Worm (Caenorhabditis elegans) whole organism, young adult: Measurements from ENCODE around the gene clec-173.
A peak's percentile ranks its signal among the peaks of the same experiment; 100 is the strongest.

Source experiments
- B0019.2 ChIP-seq: fragments of 200-800 bp; sonication (Bioruptor generic); conservative IDR thresholded peaks from 2 replicates; pipeline ENCODE4 v1.3.6; 2022; ENCODE audit warnings: missing genetic modification reagents, missing genetic modification characterization, missing compliant biosample characterization
- C06A6.2 ChIP-seq: fragments of 200-800 bp; sonication (Bioruptor generic); conservative IDR thresholded peaks from 2 replicates; pipeline ENCODE4 v1.3.6; 2022; ENCODE audit warnings: missing genetic modification characterization, missing compliant biosample characterization
- C17E4.6 ChIP-seq: fragments of 200-800 bp; sonication (Bioruptor generic); IDR thresholded peaks from 2 replicates; pipeline ENCODE4 v1.3.6; 2022; ENCODE audit warnings: missing genetic modification reagents, missing genetic modification characterization, missing compliant biosample characterization
- F57C9.4 ChIP-seq: sonication (generic microtip); optimal IDR thresholded peaks from 2 replicates; lab custom pipeline; 2017; ENCODE audit warnings: mild to moderate bottlenecking, missing genetic modification characterization, missing compliant biosample characterization
- Y53F4B.3 ChIP-seq: fragments of 200-800 bp; sonication (Bioruptor generic); IDR thresholded peaks from 2 replicates; pipeline ENCODE4 v1.3.6; 2022; ENCODE audit warnings: missing genetic modification reagents, missing genetic modification characterization, missing compliant biosample characterization
- Y53G8AR.9 ChIP-seq: fragments of 200-800 bp; sonication (Bioruptor generic); conservative IDR thresholded peaks from 2 replicates; pipeline ENCODE4 v1.3.6; 2022; ENCODE audit warnings: missing genetic modification reagents, missing genetic modification characterization, missing compliant biosample characterization
- Y67H2A.10 ChIP-seq: fragments of 200-800 bp; sonication (Bioruptor generic); conservative IDR thresholded peaks from 2 replicates; pipeline ENCODE4 v1.3.6; 2022; ENCODE audit warnings: missing genetic modification reagents, missing genetic modification characterization, missing compliant biosample characterization
- Y95B8A.8 ChIP-seq: fragments of 200-800 bp; sonication (Bioruptor generic); IDR thresholded peaks from 2 replicates; pipeline ENCODE4 v1.3.6; 2022; ENCODE audit warnings: missing genetic modification reagents, missing genetic modification characterization, missing compliant biosample characterization
- ZK185.1 ChIP-seq: sonication (generic microtip); optimal IDR thresholded peaks from 2 replicates; lab custom pipeline; 2016; ENCODE audit warnings: mild to moderate bottlenecking, missing genetic modification characterization, missing compliant biosample characterization; ENCODE audit not compliant: poor library complexity, severe bottlenecking
- athp-1 ChIP-seq: sonication (generic microtip); optimal IDR thresholded peaks from 2 replicates; lab custom pipeline; 2017; ENCODE audit warnings: mild to moderate bottlenecking, missing genetic modification characterization, missing compliant biosample characterization
- attf-3 ChIP-seq: fragments of 200-800 bp; sonication (Bioruptor generic); conservative IDR thresholded peaks from 2 replicates; pipeline ENCODE4 v1.3.6; 2022; ENCODE audit warnings: missing genetic modification reagents, missing genetic modification characterization, missing compliant biosample characterization
- attf-5 ChIP-seq: fragments of 200-800 bp; sonication (Bioruptor generic); optimal IDR thresholded peaks from 2 replicates; lab custom pipeline; 2018; ENCODE audit warnings: mild to moderate bottlenecking, missing genetic modification characterization, missing compliant biosample characterization
- attf-6 ChIP-seq: fragments of 200-800 bp; sonication (Bioruptor generic); IDR thresholded peaks from 2 replicates; pipeline ENCODE4 v1.3.6; 2022; ENCODE audit warnings: missing genetic modification reagents, missing genetic modification characterization, missing compliant biosample characterization
- bed-1 ChIP-seq: fragments of 200-800 bp; sonication (Bioruptor generic); IDR thresholded peaks from 2 replicates; pipeline ENCODE4 v1.3.6; 2022; ENCODE audit warnings: missing genetic modification reagents, missing genetic modification characterization, missing compliant biosample characterization
- ceh-100 ChIP-seq: fragments of 200-800 bp; sonication (Bioruptor generic); IDR thresholded peaks from 2 replicates; pipeline ENCODE4 v1.3.6; 2022; ENCODE audit warnings: missing genetic modification reagents, missing genetic modification characterization, missing compliant biosample characterization
- ceh-91 ChIP-seq: fragments of 200-800 bp; sonication (Bioruptor generic); IDR thresholded peaks from 2 replicates; pipeline ENCODE4 v1.3.6; 2022; ENCODE audit warnings: missing genetic modification reagents, missing genetic modification characterization, missing compliant biosample characterization
- efl-1 ChIP-seq: fragments of 150-350 bp; optimal IDR thresholded peaks from 2 replicates; lab custom pipeline; 2014; ENCODE audit warnings: missing biosample characterization, missing genetic modification reagents, missing genetic modification characterization
- egl-44 ChIP-seq: fragments of 200-800 bp; sonication (Bioruptor generic); IDR thresholded peaks from 2 replicates; pipeline ENCODE4 v1.3.6; 2022; ENCODE audit warnings: missing genetic modification reagents, missing genetic modification characterization, missing compliant biosample characterization
- egrh-3 ChIP-seq: fragments of 200-800 bp; sonication (Bioruptor generic); IDR thresholded peaks from 2 replicates; pipeline ENCODE4 v1.3.6; 2022; ENCODE audit warnings: missing genetic modification reagents, missing genetic modification characterization, missing compliant biosample characterization
- ekl-4 ChIP-seq: fragments of 200-800 bp; sonication (Bioruptor generic); IDR thresholded peaks from 2 replicates; pipeline ENCODE4 v1.3.6; 2022; ENCODE audit warnings: missing genetic modification reagents, missing genetic modification characterization, missing compliant biosample characterization
- him-1 ChIP-seq: sonication (generic microtip); optimal IDR thresholded peaks from 2 replicates; lab custom pipeline; 2016; ENCODE audit warnings: missing genotype, missing genetic modification reagents, missing genetic modification characterization, missing compliant biosample characterization
- hmg-1.2 ChIP-seq: fragments of 200-800 bp; sonication (Bioruptor generic); IDR thresholded peaks from 2 replicates; pipeline ENCODE4 v1.3.6; 2022; ENCODE audit warnings: missing genetic modification reagents, missing genetic modification characterization, missing compliant biosample characterization
- let-526 ChIP-seq: fragments of 200-800 bp; sonication (Bioruptor generic); IDR thresholded peaks from 2 replicates; pipeline ENCODE4 v1.3.6; 2022; ENCODE audit warnings: missing genetic modification reagents, missing genetic modification characterization, missing compliant biosample characterization
- let-607 ChIP-seq, 2 experiments: fragments of 200-800 bp in 1 of 2; sonication (Bioruptor generic) in 1 of 2; sonication (generic microtip) in 1 of 2; optimal IDR thresholded peaks; 2 replicates each; lab custom pipeline; 2016 to 2018; ENCODE audit warnings: mild to moderate bottlenecking in 2 of 2, missing compliant biosample characterization in 2 of 2, missing genetic modification characterization in 2 of 2, moderate library complexity in 2 of 2, missing genotype in 1 of 2
- lin-26 ChIP-seq: fragments of 200-800 bp; sonication (Bioruptor generic); IDR thresholded peaks from 2 replicates; pipeline ENCODE4 v1.3.6; 2022; ENCODE audit warnings: missing genetic modification reagents, missing genetic modification characterization, missing compliant biosample characterization
- lin-35 ChIP-seq, 3 experiments: fragments of 150-350 bp in 2 of 3; sonication (generic microtip) in 1 of 3; optimal IDR thresholded peaks; 2 replicates each; lab custom pipeline; 2014 to 2018; ENCODE audit warnings: missing biosample characterization in 3 of 3, missing genetic modification characterization in 3 of 3, missing genetic modification reagents in 3 of 3
- lin-40 ChIP-seq: sonication (generic microtip); optimal IDR thresholded peaks from 2 replicates; lab custom pipeline; 2016; ENCODE audit warnings: missing genetic modification characterization, mild to moderate bottlenecking, missing compliant biosample characterization, missing genotype, missing genetic modification reagents
- lin-54 ChIP-seq: fragments of 200-800 bp; sonication (Bioruptor generic); optimal IDR thresholded peaks from 2 replicates; lab custom pipeline; 2018; ENCODE audit warnings: mild to moderate bottlenecking, missing genetic modification characterization, missing compliant biosample characterization
- lir-1 ChIP-seq: fragments of 200-800 bp; sonication (Bioruptor generic); conservative IDR thresholded peaks from 2 replicates; pipeline ENCODE4 v1.3.6; 2022; ENCODE audit warnings: missing genetic modification reagents, missing genetic modification characterization, missing compliant biosample characterization
- lsl-1 ChIP-seq: fragments of 200-800 bp; sonication (Bioruptor generic); optimal IDR thresholded peaks from 2 replicates; lab custom pipeline; 2018; ENCODE audit warnings: mild to moderate bottlenecking, missing genetic modification characterization, moderate library complexity, missing compliant biosample characterization
- madf-10 ChIP-seq: sonication (generic microtip); optimal IDR thresholded peaks from 2 replicates; lab custom pipeline; 2016; ENCODE audit warnings: mild to moderate bottlenecking, missing genetic modification characterization, missing compliant biosample characterization
- madf-6 ChIP-seq: fragments of 200-800 bp; sonication (Bioruptor generic); IDR thresholded peaks from 2 replicates; pipeline ENCODE4 v1.3.6; 2022; ENCODE audit warnings: missing genetic modification reagents, missing genetic modification characterization, missing compliant biosample characterization
- nfyb-1 ChIP-seq: fragments of 200-800 bp; sonication (Bioruptor generic); IDR thresholded peaks from 2 replicates; pipeline ENCODE4 v1.3.6; 2022; ENCODE audit warnings: missing genetic modification reagents, missing genetic modification characterization, missing compliant biosample characterization
- nhr-120 ChIP-seq: fragments of 200-800 bp; sonication (Bioruptor generic); IDR thresholded peaks from 2 replicates; pipeline ENCODE4 v1.3.6; 2022; ENCODE audit warnings: missing genetic modification characterization, missing compliant biosample characterization
- nhr-80 ChIP-seq: sonication (generic microtip); optimal IDR thresholded peaks from 2 replicates; lab custom pipeline; 2016; ENCODE audit warnings: missing genetic modification characterization, missing compliant biosample characterization
- nhr-90 ChIP-seq: sonication (generic microtip); optimal IDR thresholded peaks from 2 replicates; lab custom pipeline; 2016; ENCODE audit warnings: missing genotype, mild to moderate bottlenecking, missing genetic modification characterization, missing compliant biosample characterization
- pbrm-1 ChIP-seq: fragments of 200-800 bp; sonication (Bioruptor generic); IDR thresholded peaks from 2 replicates; pipeline ENCODE4 v1.3.6; 2022; ENCODE audit warnings: missing genetic modification reagents, missing genetic modification characterization, missing compliant biosample characterization
- rcor-1 ChIP-seq: fragments of 200-800 bp; sonication (Bioruptor generic); IDR thresholded peaks from 2 replicates; pipeline ENCODE4 v1.3.6; 2022; ENCODE audit warnings: missing genetic modification reagents, missing genetic modification characterization, missing compliant biosample characterization
- repo-1 ChIP-seq: sonication (generic microtip); optimal IDR thresholded peaks from 2 replicates; lab custom pipeline; 2017; ENCODE audit warnings: mild to moderate bottlenecking, missing genetic modification characterization, missing compliant biosample characterization
- sea-2 ChIP-seq: fragments of 200-800 bp; sonication (Bioruptor generic); IDR thresholded peaks from 2 replicates; pipeline ENCODE4 v1.3.6; 2022; ENCODE audit warnings: missing genetic modification characterization, missing compliant biosample characterization
- ztf-26 ChIP-seq: sonication (generic microtip); optimal IDR thresholded peaks from 2 replicates; lab custom pipeline; 2017; ENCODE audit warnings: missing genetic modification characterization, missing compliant biosample characterization
- ztf-28 ChIP-seq: fragments of 200-800 bp; sonication (Bioruptor generic); IDR thresholded peaks from 2 replicates; pipeline ENCODE4 v1.3.6; 2022; ENCODE audit warnings: missing genetic modification reagents, missing genetic modification characterization, missing compliant biosample characterization

Gene clec-173

ce11 chrIV:3313311-3313710 is 45.8 kb upstream of the clec-173 start (continued):
- peak; percentile 93 for TF ChIP-seq lir-1 (GFP tag; lab: Robert Waterston, UW)
- TF ChIP-seq nhr-120 (GFP tag; lab: Robert Waterston, UW): peak; percentile 92
- TF ChIP-seq ZK185.1 (tag; lab: Kevin White, UChicago): peak; percentile 39
- peak; percentile 98 for TF ChIP-seq nfyb-1 (GFP tag; lab: Robert Waterston, UW)
- TF ChIP-seq attf-5: peak; percentile 78
- TF ChIP-seq lin-35 (GFP tag; optimal IDR thresholded peaks at IDR 0.05; lab: Kevin White, UChicago): peak in 1 of 3 experiments; percentile 68
- peak; percentile 88 for TF ChIP-seq Y67H2A.10
- peak; percentile 85 for TF ChIP-seq attf-6 (GFP tag; lab: Robert Waterston, UW)
- TF ChIP-seq ztf-26 (tag; lab: Kevin White, UChicago): peak; percentile 82
- TF ChIP-seq ztf-28: peak; percentile 97
- TF ChIP-seq let-607 (tag; optimal IDR thresholded peaks at IDR 0.05; lab: Kevin White, UChicago): peak; percentile 83 to 93
- TF ChIP-seq egl-44 (GFP tag; lab: Robert Waterston, UW): peak; percentile 97
- peak; percentile 2 for TF ChIP-seq athp-1 (tag; lab: Kevin White, UChicago)
- peak; percentile 98 for TF ChIP-seq madf-6 (GFP tag; lab: Robert Waterston, UW)
- TF ChIP-seq C17E4.6 (GFP tag; lab: Robert Waterston, UW): peak; percentile 94
- peak; percentile 91 for TF ChIP-seq ceh-100 (GFP tag; lab: Robert Waterston, UW)
- TF ChIP-seq Y53G8AR.9 (GFP tag; lab: Robert Waterston, UW): peak; percentile 99
- peak; percentile 98 for TF ChIP-seq pbrm-1 (GFP tag; lab: Robert Waterston, UW)
- peak; percentile 89 for TF ChIP-seq F57C9.4 (tag; lab: Kevin White, UChicago)
- TF ChIP-seq efl-1: peak; percentile 31
- peak; percentile 89 for TF ChIP-seq sea-2
- peak; percentile 98 for TF ChIP-seq ekl-4 (GFP tag; lab: Robert Waterston, UW)
- TF ChIP-seq lin-40 (tag; lab: Kevin White, UChicago): peak; percentile 79
- peak; percentile 89 for TF ChIP-seq lin-26 (GFP tag; lab: Robert Waterston, UW)
- peak; percentile 72 for TF ChIP-seq egrh-3 (GFP tag; lab: Robert Waterston, UW)
- 0 out of 2 replicates have a peak, but pooled peaks have one; percentile 41 for TF ChIP-seq bed-1 (GFP tag; lab: Robert Waterston, UW)
- peak; percentile 97 for TF ChIP-seq rcor-1 (GFP tag; lab: Robert Waterston, UW)
- peak; percentile 93 for TF ChIP-seq B0019.2
- peak; percentile 92 for TF ChIP-seq lin-54 (GFP tag; lab: Kevin White, UChicago)
- peak; percentile 98 for TF ChIP-seq ceh-91 (GFP tag; lab: Robert Waterston, UW)
- peak; percentile 37 for TF ChIP-seq nhr-80 (tag; lab: Kevin White, UChicago)
- TF ChIP-seq let-526 (GFP tag; lab: Robert Waterston, UW): peak; percentile 84; the same call in 1 of the 2 replicates
- TF ChIP-seq repo-1: peak; percentile 50
- peak; percentile 85 for TF ChIP-seq lsl-1 (GFP tag; lab: Kevin White, UChicago)
- TF ChIP-seq attf-3: peak; percentile 87
- TF ChIP-seq Y53F4B.3: peak; percentile 72
- peak; percentile 96 for TF ChIP-seq C06A6.2
- TF ChIP-seq nhr-90: peak; percentile 6
- peak; percentile 100 for TF ChIP-seq hmg-1.2
- TF ChIP-seq madf-10 (tag; lab: Kevin White, UChicago): peak; percentile 35
- TF ChIP-seq him-1: peak; percentile 45
- peak; percentile 98 for TF ChIP-seq Y95B8A.8 (GFP tag; lab: Robert Waterston, UW)
